Worm (Caenorhabditis elegans) whole organism, midembryonic: Measurements from ENCODE around the gene nspb-6.

Source experiments
- T22C8.4 ChIP-seq: fragments of 200-800 bp; sonication (Bioruptor generic); IDR thresholded peaks from 2 replicates; pipeline ENCODE4 v1.3.6; 2022; ENCODE audit warnings: missing genetic modification characterization, missing compliant biosample characterization
- flt-1 ChIP-seq: fragments of 200-800 bp; sonication (Bioruptor generic); IDR thresholded peaks from 2 replicates; pipeline ENCODE4 v1.3.6; 2022; ENCODE audit warnings: missing genetic modification characterization, missing compliant biosample characterization
- med-1 ChIP-seq: sonication (generic microtip); optimal IDR thresholded peaks from 2 replicates; lab custom pipeline; 2017; ENCODE audit warnings: missing genetic modification characterization, mild to moderate bottlenecking, missing compliant biosample characterization, antibody characterized with exemption, missing genetic modification reagents; ENCODE audit not compliant: insufficient read depth
- ref-1 ChIP-seq: fragments of 200-800 bp; sonication (Bioruptor generic); conservative IDR thresholded peaks from 2 replicates; pipeline ENCODE4 v1.3.6; 2022; ENCODE audit warnings: missing genetic modification reagents, missing genetic modification characterization, missing compliant biosample characterization
- tab-1 ChIP-seq: fragments of 200-800 bp; sonication (Bioruptor generic); IDR thresholded peaks from 2 replicates; pipeline ENCODE4 v1.3.6; 2022; ENCODE audit warnings: missing genetic modification characterization, missing compliant biosample characterization
- ztf-23 ChIP-seq: fragments of 200-800 bp; sonication (Bioruptor generic); IDR thresholded peaks from 2 replicates; pipeline ENCODE4 v1.3.6; 2022; ENCODE audit warnings: missing genetic modification reagents, missing genetic modification characterization, missing compliant biosample characterization
- ztf-29 ChIP-seq: fragments of 200-800 bp; sonication (Bioruptor generic); IDR thresholded peaks from 2 replicates; pipeline ENCODE4 v1.3.6; 2022; ENCODE audit warnings: missing genetic modification reagents, missing genetic modification characterization, missing compliant biosample characterization

DNA sequence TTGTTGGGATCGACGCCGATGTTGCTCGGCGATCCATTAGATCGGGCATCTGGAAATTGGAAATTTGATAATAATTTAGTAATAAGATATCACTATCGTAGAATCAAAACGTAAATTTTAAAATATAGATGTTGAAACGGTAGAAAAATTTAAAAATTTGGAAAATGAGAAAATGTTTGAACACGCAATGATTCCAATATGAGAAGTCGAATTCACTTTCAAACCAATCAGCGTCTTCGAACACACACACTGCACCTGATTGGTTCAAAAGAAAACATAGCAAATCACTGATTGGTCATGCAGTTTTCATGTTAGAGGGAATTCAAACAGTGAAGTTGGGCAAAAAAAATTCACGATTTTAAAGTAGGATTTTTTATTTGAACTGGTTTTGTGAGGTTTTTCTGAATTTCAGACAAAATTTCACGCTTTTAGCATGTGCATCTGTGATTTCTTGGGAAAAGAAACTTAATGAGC, 8.1 kb downstream of the nspb-6 start, which contains the start of gene H04M03.12:
- no peak for TF ChIP-seq T22C8.4 (GFP tag; lab: Robert Waterston, UW)
- no peak for TF ChIP-seq flt-1 (GFP tag; lab: Robert Waterston, UW)
- TF ChIP-seq ztf-23, result no peak
- TF ChIP-seq ref-1 (GFP tag; lab: Robert Waterston, UW), result no peak
- no peak for TF ChIP-seq ztf-29
- TF ChIP-seq tab-1 (GFP tag; lab: Robert Waterston, UW), result no peak
- no peak for TF ChIP-seq med-1 (GFP tag; lab: Kevin White, UChicago)
